Worm (Caenorhabditis elegans): ENCODE measurements around the gene Y67D8A.2.

Gene Y67D8A.2

DNA sequence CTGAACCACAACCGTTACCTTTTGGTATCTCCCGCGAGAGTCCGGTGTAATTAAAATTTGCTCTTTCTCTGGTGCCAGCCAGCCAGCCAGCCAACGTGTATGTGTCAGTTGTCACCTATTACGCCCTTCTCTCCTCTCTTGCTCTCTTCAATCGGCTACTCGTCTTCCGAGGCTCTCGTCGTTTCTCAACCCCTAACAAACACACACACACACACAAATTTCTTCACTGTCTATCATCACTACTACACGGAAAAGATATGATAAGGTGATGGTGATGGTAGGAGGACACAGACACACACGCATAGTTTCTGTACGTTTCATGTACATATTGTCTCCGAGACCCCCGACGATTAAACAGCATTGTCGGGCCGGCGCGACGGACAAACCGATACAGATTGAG lies 9.4 kb downstream of the Y67D8A.2 start (continued):
- no peak for TF ChIP-seq ceh-2 (tag; optimal IDR thresholded peaks at IDR 0.05)
- TF ChIP-seq odd-2 (tag; optimal IDR thresholded peaks at IDR 0.05): no peak

ce11 chrIV:3232694-3233372 lies 10.6 kb downstream of the Y67D8A.2 start:
- TF ChIP-seq hlh-30 (tag; optimal IDR thresholded peaks at IDR 0.05; ENCODE audit: insufficient read depth): peak; percentile 20
- peak; percentile 50 for TF ChIP-seq unc-55 (GFP tag; optimal IDR thresholded peaks at IDR 0.05)
- TF ChIP-seq pha-2 (tag; optimal IDR thresholded peaks at IDR 0.05): peak; percentile 24
- TF ChIP-seq K02D7.2 (tag; optimal IDR thresholded peaks at IDR 0.05): no peak
- TF ChIP-seq ets-4 (tag; optimal IDR thresholded peaks at IDR 0.05): peak; percentile 8
- peak; percentile 51 for TF ChIP-seq tbx-7 (tag; optimal IDR thresholded peaks at IDR 0.05)
- peak; percentile 29 for TF ChIP-seq lin-11 (tag; optimal IDR thresholded peaks at IDR 0.05)
- TF ChIP-seq elt-4 (tag; optimal IDR thresholded peaks at IDR 0.05): no peak
- TF ChIP-seq elt-2 (tag; optimal IDR thresholded peaks at IDR 0.05): peak; percentile 2
- peak; percentile 9 for TF ChIP-seq ceh-30 (tag; optimal IDR thresholded peaks at IDR 0.05)
- no peak for TF ChIP-seq ceh-22 (tag; optimal IDR thresholded peaks at IDR 0.05)
- TF ChIP-seq tbx-2 (tag; optimal IDR thresholded peaks at IDR 0.05): peak; percentile 68
- peak; percentile 67 for TF ChIP-seq hlh-6 (tag; optimal IDR thresholded peaks at IDR 0.05)
- TF ChIP-seq ceh-24 (tag; optimal IDR thresholded peaks at IDR 0.05): peak; percentile 29
- peak; percentile 73 for TF ChIP-seq ceh-34 (tag; optimal IDR thresholded peaks at IDR 0.05)
- TF ChIP-seq T23F11.4 (GFP tag; optimal IDR thresholded peaks at IDR 0.05): peak; percentile 47
- peak; percentile 64 for TF ChIP-seq ceh-2 (tag; optimal IDR thresholded peaks at IDR 0.05)
- TF ChIP-seq ref-2 (tag; optimal IDR thresholded peaks at IDR 0.05): peak; percentile 76
- peak; percentile 26 for TF ChIP-seq odd-2 (tag; optimal IDR thresholded peaks at IDR 0.05)
- peak; percentile 45 for TF ChIP-seq madf-2 (tag; optimal IDR thresholded peaks at IDR 0.05)
- TF ChIP-seq nhr-232 (tag; optimal IDR thresholded peaks at IDR 0.05): peak; percentile 32
- TF ChIP-seq nfya-1 (tag; optimal IDR thresholded peaks at IDR 0.05): peak; percentile 66
- peak; percentile 47 for TF ChIP-seq F13H6.1 (tag; optimal IDR thresholded peaks at IDR 0.05)
- TF ChIP-seq fax-1 (tag; optimal IDR thresholded peaks at IDR 0.05): no peak
- no peak for TF ChIP-seq unc-86 (tag; optimal IDR thresholded peaks at IDR 0.05)
- no peak for TF ChIP-seq pqm-1 (tag; optimal IDR thresholded peaks at IDR 0.05)
- TF ChIP-seq rnt-1 (tag; optimal IDR thresholded peaks at IDR 0.05): peak; percentile 86
- TF ChIP-seq ceh-45 (GFP tag; IDR thresholded peaks at IDR 0.05): no peak; the same call in 1 of the 2 replicates
- no peak for TF ChIP-seq unc-3 (GFP tag; conservative IDR thresholded peaks at IDR 0.05)
- no peak for TF ChIP-seq unc-3 (tag; optimal IDR thresholded peaks at IDR 0.05)
- peak; percentile 35 for TF ChIP-seq syd-9 (tag; optimal IDR thresholded peaks at IDR 0.05)
- peak; percentile 51 for TF ChIP-seq ceh-6 (GFP tag; optimal IDR thresholded peaks at IDR 0.05)
- TF ChIP-seq lim-6 (tag; optimal IDR thresholded peaks at IDR 0.05): no peak
- TF ChIP-seq sox-2 (GFP tag; IDR thresholded peaks at IDR 0.05): peak; percentile 53
- TF ChIP-seq fkh-6 (tag; optimal IDR thresholded peaks at IDR 0.05): peak; percentile 54
- TF ChIP-seq che-1 (tag; optimal IDR thresholded peaks at IDR 0.05): peak; percentile 17
- peak; percentile 46 for TF ChIP-seq K09A11.1 (tag; optimal IDR thresholded peaks at IDR 0.05; ENCODE audit: insufficient read depth)
- TF ChIP-seq ceh-31 (tag; optimal IDR thresholded peaks at IDR 0.05): peak; percentile 53
- TF ChIP-seq C38D4.7 (GFP tag; optimal IDR thresholded peaks at IDR 0.05): peak; percentile 36
- TF ChIP-seq ceh-14 (tag; optimal IDR thresholded peaks at IDR 0.05): no peak
- TF ChIP-seq hlh-13 (GFP tag; optimal IDR thresholded peaks at IDR 0.05): peak; percentile 36
- TF ChIP-seq sdc-2 (tag; optimal IDR thresholded peaks at IDR 0.05): peak; percentile 57
- peak; percentile 49 for TF ChIP-seq C08G9.2 (tag; optimal IDR thresholded peaks at IDR 0.05)
- TF ChIP-seq ama-1 (optimal IDR thresholded peaks at IDR 0.05): peak; percentile 98

Data from whole organism, late embryonic.